Worm (Caenorhabditis elegans) whole organism, young adult: ENCODE measurements around the gene Y46G5A.28.

Experiments
- B0035.1 ChIP-seq: sonication (generic microtip); optimal IDR thresholded peaks from 2 replicates; lab custom pipeline; 2016; ENCODE audit warnings: missing genetic modification characterization, mild to moderate bottlenecking, missing compliant biosample characterization, missing genotype, missing genetic modification reagents
- B0336.3 ChIP-seq: fragments of 200-800 bp; sonication (Bioruptor generic); IDR thresholded peaks from 2 replicates; pipeline ENCODE4 v1.3.6; 2022; ENCODE audit warnings: missing genetic modification characterization, missing compliant biosample characterization
- F23B12.7 ChIP-seq: sonication (generic microtip); optimal IDR thresholded peaks from 2 replicates; lab custom pipeline; 2017; ENCODE audit warnings: missing genetic modification characterization, mild to moderate bottlenecking, missing compliant biosample characterization, antibody characterized with exemption, moderate library complexity; ENCODE audit not compliant: insufficient read depth
- F33H1.4 ChIP-seq: fragments of 200-800 bp; sonication (Bioruptor generic); IDR thresholded peaks from 2 replicates; pipeline ENCODE4 v1.3.6; 2022; ENCODE audit warnings: missing genetic modification reagents, missing genetic modification characterization, missing compliant biosample characterization
- F39B2.1 ChIP-seq: fragments of 200-800 bp; sonication (Bioruptor generic); IDR thresholded peaks from 2 replicates; pipeline ENCODE4 v1.3.6; 2022; ENCODE audit warnings: missing genetic modification reagents, missing genetic modification characterization, missing compliant biosample characterization
- F52B5.7 ChIP-seq: sonication (generic microtip); optimal IDR thresholded peaks from 2 replicates; lab custom pipeline; 2016; ENCODE audit warnings: mild to moderate bottlenecking, missing genetic modification characterization, missing compliant biosample characterization
- F55B11.4 ChIP-seq: sonication (generic microtip); optimal IDR thresholded peaks from 2 replicates; lab custom pipeline; 2016; ENCODE audit warnings: missing compliant biosample characterization, missing genetic modification characterization, borderline replicate concordance; ENCODE audit not compliant: insufficient read depth
- F57C9.4 ChIP-seq: sonication (generic microtip); optimal IDR thresholded peaks from 2 replicates; lab custom pipeline; 2017; ENCODE audit warnings: mild to moderate bottlenecking, missing genetic modification characterization, missing compliant biosample characterization
- K12H6.12 ChIP-seq: fragments of 200-800 bp; sonication (Bioruptor generic); optimal IDR thresholded peaks from 2 replicates; lab custom pipeline; 2018; ENCODE audit warnings: mild to moderate bottlenecking, missing genetic modification characterization, missing compliant biosample characterization
- Y67H2A.10 ChIP-seq: fragments of 200-800 bp; sonication (Bioruptor generic); conservative IDR thresholded peaks from 2 replicates; pipeline ENCODE4 v1.3.6; 2022; ENCODE audit warnings: missing genetic modification reagents, missing genetic modification characterization, missing compliant biosample characterization
- Y79H2A.3 ChIP-seq: fragments of 200-800 bp; sonication (Bioruptor generic); conservative IDR thresholded peaks from 2 replicates; pipeline ENCODE4 v1.3.6; 2022; ENCODE audit warnings: missing genetic modification reagents, missing genetic modification characterization, missing compliant biosample characterization
- ama-1 ChIP-seq, 3 experiments: fragments of 150-350 bp in 1 of 3; sonication (generic microtip) in 2 of 3; optimal IDR thresholded peaks; 2 replicates each; lab custom pipeline; 2014 to 2018; ENCODE audit warnings: missing biosample characterization in 2 of 3, missing genetic modification characterization in 2 of 3, missing genetic modification reagents in 2 of 3
- aptf-2 ChIP-seq: fragments of 200-800 bp; sonication (Bioruptor generic); conservative IDR thresholded peaks from 2 replicates; pipeline ENCODE4 v1.3.6; 2022; ENCODE audit warnings: missing genetic modification reagents, missing genetic modification characterization, missing compliant biosample characterization
- atf-7 ChIP-seq: sonication (generic microtip); optimal IDR thresholded peaks from 2 replicates; lab custom pipeline; 2017; ENCODE audit warnings: mild to moderate bottlenecking, missing genetic modification characterization, missing compliant biosample characterization
- attf-6 ChIP-seq: fragments of 200-800 bp; sonication (Bioruptor generic); IDR thresholded peaks from 2 replicates; pipeline ENCODE4 v1.3.6; 2022; ENCODE audit warnings: missing genetic modification reagents, missing genetic modification characterization, missing compliant biosample characterization
- ccch-3 ChIP-seq: fragments of 200-800 bp; sonication (Bioruptor generic); optimal IDR thresholded peaks from 2 replicates; lab custom pipeline; 2018; ENCODE audit warnings: mild to moderate bottlenecking, missing genetic modification characterization, missing compliant biosample characterization
- ceh-79 ChIP-seq: sonication (generic microtip); optimal IDR thresholded peaks from 2 replicates; lab custom pipeline; 2017; ENCODE audit warnings: mild to moderate bottlenecking, missing genetic modification characterization, missing compliant biosample characterization
- ceh-91 ChIP-seq: fragments of 200-800 bp; sonication (Bioruptor generic); IDR thresholded peaks from 2 replicates; pipeline ENCODE4 v1.3.6; 2022; ENCODE audit warnings: missing genetic modification reagents, missing genetic modification characterization, missing compliant biosample characterization
- dox-1 ChIP-seq: fragments of 200-800 bp; sonication (Bioruptor generic); IDR thresholded peaks from 2 replicates; pipeline ENCODE4 v1.3.6; 2022; ENCODE audit warnings: missing genetic modification reagents, missing genetic modification characterization, missing compliant biosample characterization
- ekl-4 ChIP-seq: fragments of 200-800 bp; sonication (Bioruptor generic); IDR thresholded peaks from 2 replicates; pipeline ENCODE4 v1.3.6; 2022; ENCODE audit warnings: missing genetic modification reagents, missing genetic modification characterization, missing compliant biosample characterization
- ets-4 ChIP-seq: fragments of 200-800 bp; sonication (Bioruptor generic); optimal IDR thresholded peaks from 2 replicates; lab custom pipeline; 2018; ENCODE audit warnings: mild to moderate bottlenecking, missing genetic modification characterization, missing compliant biosample characterization
- hlh-26 ChIP-seq: fragments of 200-800 bp; sonication (Bioruptor generic); conservative IDR thresholded peaks from 2 replicates; pipeline ENCODE4 v1.3.6; 2022; ENCODE audit warnings: missing genetic modification reagents, missing genetic modification characterization, missing compliant biosample characterization
- hrde-1 ChIP-seq: sonication (generic microtip); optimal IDR thresholded peaks from 2 replicates; lab custom pipeline; 2016; ENCODE audit warnings: missing genetic modification characterization, mild to moderate bottlenecking, missing compliant biosample characterization, moderate library complexity, missing genotype, missing genetic modification reagents, borderline replicate concordance
- hsf-1 ChIP-seq: fragments of 200-800 bp; sonication (Bioruptor generic); IDR thresholded peaks from 2 replicates; pipeline ENCODE4 v1.3.6; 2022; ENCODE audit warnings: missing genetic modification reagents, missing genetic modification characterization, missing compliant biosample characterization
- let-526 ChIP-seq: fragments of 200-800 bp; sonication (Bioruptor generic); IDR thresholded peaks from 2 replicates; pipeline ENCODE4 v1.3.6; 2022; ENCODE audit warnings: missing genetic modification reagents, missing genetic modification characterization, missing compliant biosample characterization
- let-607 ChIP-seq, 2 experiments: fragments of 200-800 bp in 1 of 2; sonication (Bioruptor generic) in 1 of 2; sonication (generic microtip) in 1 of 2; optimal IDR thresholded peaks; 2 replicates each; lab custom pipeline; 2016 to 2018; ENCODE audit warnings: mild to moderate bottlenecking in 2 of 2, missing compliant biosample characterization in 2 of 2, missing genetic modification characterization in 2 of 2, moderate library complexity in 2 of 2, missing genotype in 1 of 2
- madf-3 ChIP-seq: fragments of 200-800 bp; sonication (Bioruptor generic); IDR thresholded peaks from 2 replicates; pipeline ENCODE4 v1.3.6; 2022; ENCODE audit warnings: missing genetic modification reagents, missing genetic modification characterization, missing compliant biosample characterization
- nfyb-1 ChIP-seq: fragments of 200-800 bp; sonication (Bioruptor generic); IDR thresholded peaks from 2 replicates; pipeline ENCODE4 v1.3.6; 2022; ENCODE audit warnings: missing genetic modification reagents, missing genetic modification characterization, missing compliant biosample characterization
- nhr-179 ChIP-seq: sonication (generic microtip); optimal IDR thresholded peaks from 2 replicates; lab custom pipeline; 2016; ENCODE audit warnings: mild to moderate bottlenecking, missing genetic modification characterization, missing compliant biosample characterization
- nhr-90 ChIP-seq: sonication (generic microtip); optimal IDR thresholded peaks from 2 replicates; lab custom pipeline; 2016; ENCODE audit warnings: missing genotype, mild to moderate bottlenecking, missing genetic modification characterization, missing compliant biosample characterization
- pbrm-1 ChIP-seq: fragments of 200-800 bp; sonication (Bioruptor generic); IDR thresholded peaks from 2 replicates; pipeline ENCODE4 v1.3.6; 2022; ENCODE audit warnings: missing genetic modification reagents, missing genetic modification characterization, missing compliant biosample characterization
- pha-4 ChIP-seq: fragments of 150-350 bp; sonication (generic microtip); optimal IDR thresholded peaks from 2 replicates; lab custom pipeline; 2014; ENCODE audit warnings: missing biosample characterization, missing genetic modification reagents, missing genetic modification characterization
- rcor-1 ChIP-seq: fragments of 200-800 bp; sonication (Bioruptor generic); IDR thresholded peaks from 2 replicates; pipeline ENCODE4 v1.3.6; 2022; ENCODE audit warnings: missing genetic modification reagents, missing genetic modification characterization, missing compliant biosample characterization
- rec-8 ChIP-seq, 2 experiments: sonication (generic microtip); optimal IDR thresholded peaks; 2 replicates each; lab custom pipeline; 2016; ENCODE audit warnings: mild to moderate bottlenecking in 2 of 2, missing genetic modification characterization in 2 of 2, missing genetic modification reagents in 2 of 2, missing genotype in 2 of 2, missing biosample characterization in 1 of 2, missing compliant biosample characterization in 1 of 2, moderate library complexity in 1 of 2
- repo-1 ChIP-seq: sonication (generic microtip); optimal IDR thresholded peaks from 2 replicates; lab custom pipeline; 2017; ENCODE audit warnings: mild to moderate bottlenecking, missing genetic modification characterization, missing compliant biosample characterization
- rpc-1 ChIP-seq, 2 experiments: fragments of 150-350 bp in 1 of 2; sonication (generic microtip) in 1 of 2; optimal IDR thresholded peaks; 2 replicates each; lab custom pipeline; 2014 to 2018; ENCODE audit warnings: missing biosample characterization in 1 of 2, missing genetic modification characterization in 1 of 2, missing genetic modification reagents in 1 of 2, missing genotype in 1 of 2
- sdz-38 ChIP-seq: sonication (generic microtip); optimal IDR thresholded peaks from 2 replicates; lab custom pipeline; 2016; ENCODE audit warnings: missing genotype, missing genetic modification characterization, missing compliant biosample characterization
- sea-2 ChIP-seq: fragments of 200-800 bp; sonication (Bioruptor generic); IDR thresholded peaks from 2 replicates; pipeline ENCODE4 v1.3.6; 2022; ENCODE audit warnings: missing genetic modification characterization, missing compliant biosample characterization
- snpc-3.4 ChIP-seq: sonication (generic microtip); optimal IDR thresholded peaks from 2 replicates; lab custom pipeline; 2017; ENCODE audit warnings: missing genetic modification characterization, mild to moderate bottlenecking, missing compliant biosample characterization, antibody characterized with exemption, moderate library complexity, missing genotype, missing genetic modification reagents
- unc-62 ChIP-seq: fragments of 150-350 bp; optimal IDR thresholded peaks from 2 replicates; lab custom pipeline; 2014; ENCODE audit warnings: missing biosample characterization, missing genetic modification reagents, missing genetic modification characterization
- ztf-18 ChIP-seq: sonication (generic microtip); optimal IDR thresholded peaks from 2 replicates; lab custom pipeline; 2016; ENCODE audit warnings: missing genotype, mild to moderate bottlenecking, missing genetic modification characterization, missing compliant biosample characterization
- ztf-22 ChIP-seq: fragments of 200-800 bp; sonication (Bioruptor generic); optimal IDR thresholded peaks from 2 replicates; lab custom pipeline; 2018; ENCODE audit warnings: mild to moderate bottlenecking, missing genetic modification characterization, moderate library complexity, missing compliant biosample characterization
- ztf-6 ChIP-seq: fragments of 200-800 bp; sonication (Bioruptor generic); IDR thresholded peaks from 2 replicates; pipeline ENCODE4 v1.3.6; 2022; ENCODE audit warnings: missing genetic modification reagents, missing genetic modification characterization, missing compliant biosample characterization

Gene Y46G5A.28

ce11 chrII:12855900-12856299 lies 5.7 kb downstream of the Y46G5A.28 start, which contains the start of gene Y46G5A.29:
Gene Y46G5A.29, plus strand, starts transcription at chrII:12856200.
- TF ChIP-seq nhr-90 (no peak), ccch-3 (no peak), unc-62 (GFP tag; lab: Kevin White, UChicago) (no peak), Y67H2A.10 (GFP tag; lab: Robert Waterston, UW) (no peak), sea-2 (no peak), Y79H2A.3 (GFP tag; lab: Robert Waterston, UW) (no peak), rpc-1 (optimal IDR thresholded peaks at IDR 0.05; lab: Kevin White, UChicago) (no peak), rpc-1 (tag; optimal IDR thresholded peaks at IDR 0.05; lab: Kevin White, UChicago) (no peak), ama-1 (optimal IDR thresholded peaks at IDR 0.05; lab: Kevin White, UChicago) (no peak), ama-1 (GFP tag; optimal IDR thresholded peaks at IDR 0.05; lab: Kevin White, UChicago) (no peak), K12H6.12 (tag; lab: Kevin White, UChicago) (no peak), dox-1 (GFP tag; lab: Robert Waterston, UW) (no peak), ceh-79 (tag; lab: Kevin White, UChicago) (no peak), repo-1 (tag; lab: Kevin White, UChicago) (no peak), F57C9.4 (tag; lab: Kevin White, UChicago) (no peak), F23B12.7 (tag; lab: Kevin White, UChicago) (no peak), rcor-1 (GFP tag; lab: Robert Waterston, UW) (no peak), ztf-18 (tag; lab: Kevin White, UChicago) (no peak)

- TF ChIP-seq ceh-79 (tag; lab: Kevin White, UChicago): no peak
- no peak for TF ChIP-seq hrde-1 (tag; lab: Kevin White, UChicago)
- TF ChIP-seq sdz-38 (tag; lab: Kevin White, UChicago): no peak
- TF ChIP-seq ztf-6 (GFP tag; lab: Robert Waterston, UW): no peak
Measured at ce11 chrII:12865604-12866003, 15.4 kb downstream of the Y46G5A.28 start, which contains the start of gene snf-5. Gene snf-5, minus strand, starts transcription at chrII:12865785.

DNA sequence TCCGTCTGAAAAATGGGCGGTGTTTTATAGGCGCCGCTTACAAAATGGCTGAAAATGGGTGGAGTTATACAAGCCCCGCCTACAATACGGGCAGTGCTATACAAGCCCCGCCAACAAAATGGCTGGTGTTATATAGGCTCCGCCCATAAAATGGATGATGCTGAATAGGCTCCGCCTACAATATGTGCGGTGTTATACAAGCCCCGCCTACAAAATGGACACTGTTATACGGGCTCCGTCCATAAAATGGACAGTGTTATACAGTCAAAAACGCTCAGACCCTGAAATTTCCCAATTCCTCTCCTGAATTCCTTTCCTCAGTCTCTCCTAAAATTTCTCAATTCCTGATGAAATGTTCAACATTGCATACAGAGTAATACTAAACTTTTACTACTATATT lies 15.8 kb downstream of the Y46G5A.28 start:
- TF ChIP-seq snpc-3.4 (tag; lab: Kevin White, UChicago) (no peak), F39B2.1 (no peak), B0035.1 (tag; lab: Kevin White, UChicago) (no peak), let-526 (GFP tag; lab: Robert Waterston, UW) (no peak), F33H1.4 (GFP tag; lab: Robert Waterston, UW) (0 out of 2 replicates have a peak, but pooled peaks have one; percentile 5), ztf-22 (GFP tag; lab: Kevin White, UChicago) (no peak), F52B5.7 (tag; lab: Kevin White, UChicago) (peak; percentile 17), atf-7 (tag; lab: Kevin White, UChicago) (no peak), let-607 (tag; optimal IDR thresholded peaks at IDR 0.05; lab: Kevin White, UChicago) (no peak), hlh-26 (GFP tag; lab: Robert Waterston, UW) (no peak), aptf-2 (0 out of 2 replicates have a peak, but pooled peaks have one; percentile 10), unc-62 (GFP tag; lab: Kevin White, UChicago) (no peak), pbrm-1 (GFP tag; lab: Robert Waterston, UW) (no peak), ceh-91 (GFP tag; lab: Robert Waterston, UW) (no peak), ceh-79 (tag; lab: Kevin White, UChicago) (no peak), nhr-179 (tag; lab: Kevin White, UChicago) (no peak), hsf-1 (GFP tag; lab: Robert Waterston, UW) (0 out of 2 replicates have a peak, but pooled peaks have one; percentile 30), ets-4 (no peak), nfyb-1 (GFP tag; lab: Robert Waterston, UW) (0 out of 2 replicates have a peak, but pooled peaks have one; percentile 15), B0336.3 (GFP tag; lab: Robert Waterston, UW) (no peak), madf-3 (GFP tag; lab: Robert Waterston, UW) (peak; percentile 78; the same call in 1 of the 2 replicates), F55B11.4 (tag; lab: Kevin White, UChicago) (no peak), ekl-4 (GFP tag; lab: Robert Waterston, UW) (peak; percentile 18; the same call in 1 of the 2 replicates), attf-6 (GFP tag; lab: Robert Waterston, UW) (peak; percentile 36; the same call in 1 of the 2 replicates), F57C9.4 (tag; lab: Kevin White, UChicago) (no peak), rec-8 (tag; optimal IDR thresholded peaks at IDR 0.05; lab: Kevin White, UChicago) (no peak), pha-4 (tag; lab: Kevin White, UChicago) (no peak), ama-1 (optimal IDR thresholded peaks at IDR 0.05; lab: Kevin White, UChicago) (no peak), ama-1 (GFP tag; optimal IDR thresholded peaks at IDR 0.05; lab: Kevin White, UChicago) (no peak)
